Worm (Caenorhabditis elegans) whole organism, L1 larva: Measurements from ENCODE around the gene srw-73.

ENCODE experiments used
- C34B4.2 ChIP-seq: sonication (generic microtip); optimal IDR thresholded peaks from 2 replicates; lab custom pipeline; 2017; ENCODE audit warnings: mild to moderate bottlenecking, missing genetic modification characterization, missing compliant biosample characterization
- aha-1 ChIP-seq: fragments of 150-350 bp; optimal IDR thresholded peaks from 2 replicates; lab custom pipeline; 2014; ENCODE audit warnings: missing biosample characterization, missing genetic modification characterization
- aly-2 ChIP-seq: fragments of 150-350 bp; optimal IDR thresholded peaks from 2 replicates; lab custom pipeline; 2014; ENCODE audit warnings: missing biosample characterization, missing genetic modification characterization
- ceh-8 ChIP-seq: fragments of 200-800 bp; sonication (Bioruptor generic); optimal IDR thresholded peaks from 2 replicates; lab custom pipeline; 2018; ENCODE audit warnings: mild to moderate bottlenecking, missing genetic modification characterization, moderate library complexity, missing compliant biosample characterization
- ceh-82 ChIP-seq, 3 experiments: fragments of 150-350 bp in 1 of 3; sonication (generic microtip) in 2 of 3; optimal IDR thresholded peaks; 2 replicates each; lab custom pipeline; 2014 to 2017; ENCODE audit warnings: missing biosample characterization in 3 of 3, missing genetic modification characterization in 3 of 3
- ceh-90 ChIP-seq: sonication (generic microtip); optimal IDR thresholded peaks from 2 replicates; lab custom pipeline; 2016; ENCODE audit warnings: missing genetic modification characterization, missing compliant biosample characterization
- dpl-1 ChIP-seq, 3 experiments: fragments of 150-350 bp in 2 of 3; sonication (generic microtip) in 1 of 3; optimal IDR thresholded peaks; 2 replicates each; lab custom pipeline; 2014 to 2017; ENCODE audit warnings: missing biosample characterization in 3 of 3, missing genetic modification characterization in 3 of 3, missing genetic modification reagents in 3 of 3
- efl-1 ChIP-seq, 4 experiments: fragments of 150-350 bp; optimal IDR thresholded peaks in 3 of 4; peaks in 1 of 4; 1 replicate in 1 of 4; 2 replicates in 3 of 4; lab custom pipeline; 2014; ENCODE audit warnings: missing biosample characterization in 2 of 4, missing genetic modification characterization in 2 of 4, missing genetic modification reagents in 2 of 4
- egl-27 ChIP-seq, 2 experiments: fragments of 150-350 bp in 1 of 2; sonication (generic microtip); optimal IDR thresholded peaks; 3 replicates each; lab custom pipeline; 2017 to 2018; ENCODE audit warnings: missing biosample characterization in 2 of 2, missing genetic modification characterization in 2 of 2, missing genetic modification reagents in 2 of 2
- elt-3 ChIP-seq, 6 experiments: fragments of 150-350 bp in 1 of 6; sonication (generic microtip); optimal IDR thresholded peaks; 2 replicates each; lab custom pipeline; 2017 to 2018; ENCODE audit warnings: missing biosample characterization in 6 of 6, missing genetic modification characterization in 6 of 6, inconsistent platforms in 1 of 6
- ets-5 ChIP-seq: fragments of 200-800 bp; sonication (Bioruptor generic); IDR thresholded peaks from 2 replicates; pipeline ENCODE4 v1.3.6; 2022; ENCODE audit warnings: missing genetic modification characterization, missing compliant biosample characterization
- fos-1 ChIP-seq: fragments of 150-350 bp; optimal IDR thresholded peaks from 2 replicates; lab custom pipeline; 2014; ENCODE audit warnings: missing biosample characterization, missing genetic modification characterization
- lin-14 ChIP-seq: fragments of 200-800 bp; sonication (Bioruptor generic); optimal IDR thresholded peaks from 2 replicates; lab custom pipeline; 2018; ENCODE audit warnings: mild to moderate bottlenecking, missing genetic modification characterization, moderate library complexity, missing compliant biosample characterization
- lin-35 ChIP-seq, 2 experiments: fragments of 150-350 bp; optimal IDR thresholded peaks; 2 replicates each; lab custom pipeline; 2014; ENCODE audit warnings: missing biosample characterization in 2 of 2, missing genetic modification characterization in 2 of 2, missing genetic modification reagents in 2 of 2
- lin-39 ChIP-seq: fragments of 150-350 bp; optimal IDR thresholded peaks from 2 replicates; lab custom pipeline; 2014; ENCODE audit warnings: missing biosample characterization, missing genetic modification reagents, missing genetic modification characterization
- mdl-1 ChIP-seq, 2 experiments: fragments of 150-350 bp; optimal IDR thresholded peaks; 2 replicates each; lab custom pipeline; 2014 to 2017; ENCODE audit warnings: missing biosample characterization in 2 of 2, missing genetic modification characterization in 2 of 2, inconsistent platforms in 1 of 2
- mef-2 ChIP-seq: fragments of 150-350 bp; optimal IDR thresholded peaks from 2 replicates; lab custom pipeline; 2014; ENCODE audit warnings: missing biosample characterization, missing genetic modification characterization
- nhr-19 ChIP-seq: fragments of 200-800 bp; sonication (Bioruptor generic); conservative IDR thresholded peaks from 2 replicates; pipeline ENCODE4 v1.3.6; 2022; ENCODE audit warnings: missing genetic modification characterization, missing compliant biosample characterization
- nhr-28 ChIP-seq: fragments of 150-350 bp; optimal IDR thresholded peaks from 2 replicates; lab custom pipeline; 2014; ENCODE audit warnings: missing biosample characterization, missing genetic modification characterization
- nhr-71 ChIP-seq: sonication (generic microtip); optimal IDR thresholded peaks from 2 replicates; lab custom pipeline; 2016; ENCODE audit warnings: mild to moderate bottlenecking, missing genetic modification characterization, moderate library complexity, missing compliant biosample characterization
- pax-3 ChIP-seq: fragments of 200-800 bp; sonication (Bioruptor generic); optimal IDR thresholded peaks from 2 replicates; lab custom pipeline; 2018; ENCODE audit warnings: mild to moderate bottlenecking, missing genetic modification characterization, moderate library complexity, missing compliant biosample characterization
- snpc-4 ChIP-seq: fragments of 150-350 bp; optimal IDR thresholded peaks from 2 replicates; lab custom pipeline; 2014; ENCODE audit warnings: missing biosample characterization, missing genetic modification characterization
- snu-23 ChIP-seq: sonication (generic microtip); optimal IDR thresholded peaks from 2 replicates; lab custom pipeline; 2016; ENCODE audit warnings: missing genetic modification characterization, missing compliant biosample characterization
- tlp-1 ChIP-seq: fragments of 150-350 bp; optimal IDR thresholded peaks from 2 replicates; lab custom pipeline; 2014; ENCODE audit warnings: missing biosample characterization, missing genetic modification characterization
- unc-30 ChIP-seq: sonication (generic microtip); optimal IDR thresholded peaks from 2 replicates; lab custom pipeline; 2017; ENCODE audit warnings: missing biosample characterization, missing genetic modification characterization
- unc-86 ChIP-seq: sonication (generic microtip); optimal IDR thresholded peaks from 2 replicates; lab custom pipeline; 2016; ENCODE audit warnings: missing genetic modification characterization, missing compliant biosample characterization
- unc-98 ChIP-seq: fragments of 200-800 bp; sonication (Bioruptor generic); IDR thresholded peaks from 2 replicates; pipeline ENCODE4 v1.3.6; 2022; ENCODE audit warnings: missing genetic modification characterization, missing compliant biosample characterization
- vab-15 ChIP-seq: sonication (generic microtip); optimal IDR thresholded peaks from 2 replicates; lab custom pipeline; 2017; ENCODE audit warnings: missing genotype, mild to moderate bottlenecking, missing genetic modification characterization, missing compliant biosample characterization
- xbp-1 ChIP-seq: sonication (generic microtip); optimal IDR thresholded peaks from 2 replicates; lab custom pipeline; 2016; ENCODE audit warnings: missing genetic modification characterization, missing compliant biosample characterization
- zag-1 ChIP-seq: fragments of 150-350 bp; optimal IDR thresholded peaks from 2 replicates; lab custom pipeline; 2014; ENCODE audit warnings: missing biosample characterization, missing genetic modification characterization
- zip-4 ChIP-seq: fragments of 200-800 bp; sonication (Bioruptor generic); optimal IDR thresholded peaks from 2 replicates; lab custom pipeline; 2018; ENCODE audit warnings: mild to moderate bottlenecking, missing genetic modification characterization, moderate library complexity, missing compliant biosample characterization

srw-73 gene

DNA sequence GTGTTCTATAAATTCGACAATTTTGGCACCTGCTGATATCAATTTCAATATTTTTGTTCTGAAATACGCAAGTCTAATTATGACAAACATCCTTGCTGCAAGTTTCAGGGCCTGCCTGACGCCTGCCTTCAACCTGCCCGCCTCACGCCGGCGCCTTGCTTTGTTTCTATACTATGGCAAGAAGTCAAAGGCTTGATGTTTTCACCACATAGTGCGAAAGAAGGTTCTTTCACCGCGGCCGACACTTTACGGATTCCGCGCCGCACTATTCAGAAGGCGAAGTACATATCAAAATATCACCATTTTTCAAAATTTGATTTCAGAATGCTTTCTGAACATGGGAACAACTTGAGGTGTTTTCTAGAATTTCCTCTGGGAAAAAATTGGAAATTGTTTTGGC is 1.2 kb upstream of the srw-73 start:
- TF ChIP-seq snpc-4 (tag; lab: Kevin White, UChicago) (peak; percentile 6), efl-1 (optimal IDR thresholded peaks at IDR 0.05; lab: Kevin White, UChicago) (no peak), efl-1 (GFP tag; optimal IDR thresholded peaks at IDR 0.05 in 1 of 2; lab: Kevin White, UChicago) (peak in 1 of 2 experiments; percentile 58), aha-1 (tag; lab: Kevin White, UChicago) (no peak)

DNA sequence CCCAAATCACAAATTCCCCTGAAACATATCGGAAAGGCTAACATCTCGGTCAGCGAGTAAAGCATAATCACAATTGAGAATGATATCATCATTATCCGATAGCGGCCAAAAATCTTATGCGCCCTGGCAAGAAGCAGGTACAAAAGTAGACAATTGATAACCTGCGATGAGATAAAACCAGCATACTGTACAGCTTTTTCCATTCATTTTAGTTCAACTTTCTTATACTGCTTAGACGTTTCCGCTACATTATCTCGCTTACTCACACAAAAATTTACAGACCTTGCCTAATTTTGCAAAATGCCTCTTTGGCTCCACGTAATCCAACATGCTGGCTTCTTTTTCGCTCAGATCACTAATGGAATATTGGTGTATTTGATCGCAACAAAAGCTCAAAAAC is 5.4 kb downstream of the srw-73 start, which contains the start of gene str-150:
str-150 (plus strand) TSS at position 301 of the 400 bp plus-strand sequence.
- TF ChIP-seq elt-3 (tag; optimal IDR thresholded peaks at IDR 0.05; lab: Kevin White, UChicago) = no peak
- TF ChIP-seq snpc-4 (tag; lab: Kevin White, UChicago) = no peak
- no peak for TF ChIP-seq fos-1 (tag; lab: Kevin White, UChicago)
- no peak for TF ChIP-seq ceh-8 (GFP tag; lab: Kevin White, UChicago)
- TF ChIP-seq aly-2 (tag; lab: Kevin White, UChicago) = no peak
- no peak for TF ChIP-seq efl-1 (optimal IDR thresholded peaks at IDR 0.05; lab: Kevin White, UChicago)
- no peak for TF ChIP-seq efl-1 (GFP tag; optimal IDR thresholded peaks at IDR 0.05 in 1 of 2; lab: Kevin White, UChicago)
- TF ChIP-seq vab-15 (tag; lab: Kevin White, UChicago) = no peak
- TF ChIP-seq ceh-90 (tag; lab: Kevin White, UChicago) = no peak
- TF ChIP-seq C34B4.2 (tag; lab: Kevin White, UChicago) = no peak
- TF ChIP-seq dpl-1 (GFP tag; optimal IDR thresholded peaks at IDR 0.05; lab: Kevin White, UChicago) = no peak
- TF ChIP-seq unc-98 (GFP tag; lab: Robert Waterston, UW) = no peak
- TF ChIP-seq egl-27 (tag; optimal IDR thresholded peaks at IDR 0.05; lab: Kevin White, UChicago) = no peak
- TF ChIP-seq unc-86 = no peak

- TF ChIP-seq elt-3 (tag; optimal IDR thresholded peaks at IDR 0.05; lab: Kevin White, UChicago) (no peak), efl-1 (optimal IDR thresholded peaks at IDR 0.05; lab: Kevin White, UChicago) (no peak), efl-1 (GFP tag; optimal IDR thresholded peaks at IDR 0.05 in 1 of 2; lab: Kevin White, UChicago) (peak in 1 of 2 experiments; percentile 93)
- TF ChIP-seq, all 84 proteins: peak for 1
Observed at ce11 chrV:16581061-16581460, 7.3 kb downstream of the srw-73 start.

DNA sequence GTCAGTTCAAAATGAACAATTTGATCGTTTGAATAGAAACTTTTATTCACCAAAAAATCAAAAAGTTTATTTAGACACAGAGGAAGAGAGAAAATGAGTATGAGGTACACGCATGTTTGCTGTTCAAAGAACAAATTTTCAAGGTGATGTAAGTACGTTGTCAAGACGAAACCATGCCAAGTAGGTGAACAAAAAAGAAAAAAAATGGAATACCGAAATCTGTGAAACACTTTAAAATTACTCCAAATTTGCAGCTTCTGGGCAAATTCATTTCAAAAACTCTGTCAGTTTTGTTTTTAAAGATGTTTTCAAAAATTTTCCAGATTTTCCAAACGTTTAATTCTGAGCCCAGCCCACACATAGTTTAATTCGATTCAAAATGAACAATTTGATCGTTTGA is 7.9 kb downstream of the srw-73 start, which contains the start of gene nhr-271:
nhr-271 (minus strand) TSS at position 101 of the 400 bp plus-strand sequence.
- TF ChIP-seq nhr-19 (GFP tag; lab: Robert Waterston, UW) = no peak
- TF ChIP-seq unc-30 (tag; lab: Kevin White, UChicago) = no peak
- no peak for TF ChIP-seq nhr-71
- TF ChIP-seq mdl-1 (tag; optimal IDR thresholded peaks at IDR 0.05; lab: Kevin White, UChicago) = no peak
- TF ChIP-seq aha-1 (tag; lab: Kevin White, UChicago) = no peak
- TF ChIP-seq xbp-1 (tag; lab: Kevin White, UChicago) = no peak
- TF ChIP-seq tlp-1 (tag; lab: Kevin White, UChicago) = no peak
- TF ChIP-seq ceh-82 (tag; optimal IDR thresholded peaks at IDR 0.05; lab: Kevin White, UChicago) = no peak
- TF ChIP-seq mef-2 (tag; lab: Kevin White, UChicago) = no peak
- TF ChIP-seq lin-35 (GFP tag; optimal IDR thresholded peaks at IDR 0.05; lab: Kevin White, UChicago) = no peak
- TF ChIP-seq ets-5 (GFP tag; lab: Robert Waterston, UW) = no peak
- TF ChIP-seq pax-3 (tag; lab: Kevin White, UChicago) = no peak
- no peak for TF ChIP-seq lin-14 (GFP tag; lab: Kevin White, UChicago)
- TF ChIP-seq lin-39 (tag; lab: Kevin White, UChicago) = no peak
- no peak for TF ChIP-seq zip-4
- TF ChIP-seq nhr-28 = no peak

ce11 chrV:16575900-16576299 is 12.4 kb downstream of the srw-73 start, which contains the start of gene str-151:
TSS of gene str-151 (plus strand) at chrV:16576200.
- TF ChIP-seq zag-1 (no peak), efl-1 (optimal IDR thresholded peaks at IDR 0.05; lab: Kevin White, UChicago) (no peak), efl-1 (GFP tag; optimal IDR thresholded peaks at IDR 0.05 in 1 of 2; lab: Kevin White, UChicago) (peak in 1 of 2 experiments; percentile 4)
- TF ChIP-seq, all 84 proteins: peak for 1

ce11 chrV:16573168-16573567 is 15.2 kb downstream of the srw-73 start, which contains the start of gene str-149:
TSS of gene str-149 (plus strand) at chrV:16573468.
- TF ChIP-seq snu-23 (no peak), efl-1 (optimal IDR thresholded peaks at IDR 0.05; lab: Kevin White, UChicago) (no peak), efl-1 (GFP tag; optimal IDR thresholded peaks at IDR 0.05 in 1 of 2; lab: Kevin White, UChicago) (peak in 1 of 2 experiments; percentile 53)
